Worm (Caenorhabditis elegans) whole organism, L3 larva: ENCODE results near the gene Y17G9B.11.

Source experiments
- R02D3.7 ChIP-seq: fragments of 150-350 bp; optimal IDR thresholded peaks from 2 replicates; lab custom pipeline; 2014; ENCODE audit warnings: missing biosample characterization, missing genetic modification characterization
- ZK546.5 ChIP-seq: sonication (generic microtip); optimal IDR thresholded peaks from 2 replicates; lab custom pipeline; 2017; ENCODE audit warnings: missing biosample characterization, missing genetic modification characterization
- aly-2 ChIP-seq: fragments of 150-350 bp; optimal IDR thresholded peaks from 2 replicates; lab custom pipeline; 2014; ENCODE audit warnings: missing biosample characterization, missing genetic modification characterization
- ama-1 ChIP-seq: fragments of 150-350 bp; optimal IDR thresholded peaks from 2 replicates; lab custom pipeline; 2018
- ceh-16 ChIP-seq: sonication (generic microtip); optimal IDR thresholded peaks from 2 replicates; lab custom pipeline; 2017; ENCODE audit warnings: missing biosample characterization, missing genetic modification characterization
- ceh-28 ChIP-seq: fragments of 150-350 bp; optimal IDR thresholded peaks from 2 replicates; lab custom pipeline; 2014; ENCODE audit warnings: missing biosample characterization, missing genetic modification reagents, missing genetic modification characterization
- ceh-82 ChIP-seq: fragments of 150-350 bp; optimal IDR thresholded peaks from 2 replicates; lab custom pipeline; 2014; ENCODE audit warnings: missing biosample characterization, missing genetic modification characterization
- ceh-9 ChIP-seq: sonication (generic microtip); optimal IDR thresholded peaks from 2 replicates; lab custom pipeline; 2018; ENCODE audit warnings: missing biosample characterization, missing genetic modification characterization
- daf-12 ChIP-seq: fragments of 150-350 bp; optimal IDR thresholded peaks from 2 replicates; lab custom pipeline; 2014; ENCODE audit warnings: missing biosample characterization, missing genetic modification reagents, missing genetic modification characterization
- egl-27 ChIP-seq: sonication (generic microtip); optimal IDR thresholded peaks from 4 replicates; lab custom pipeline; 2017; ENCODE audit warnings: missing biosample characterization, missing genetic modification reagents, missing genetic modification characterization
- egl-5 ChIP-seq: fragments of 150-350 bp; optimal IDR thresholded peaks from 2 replicates; lab custom pipeline; 2017; ENCODE audit warnings: missing biosample characterization, missing genetic modification reagents, missing genetic modification characterization, inconsistent platforms
- elt-1 ChIP-seq: fragments of 150-350 bp; optimal IDR thresholded peaks from 2 replicates; lab custom pipeline; 2014; ENCODE audit warnings: missing biosample characterization, missing genetic modification characterization
- elt-2 ChIP-seq: sonication (generic microtip); optimal IDR thresholded peaks from 2 replicates; lab custom pipeline; 2016; ENCODE audit warnings: missing genetic modification reagents, mild to moderate bottlenecking, missing genetic modification characterization, missing compliant biosample characterization
- elt-3 ChIP-seq, 3 experiments: fragments of 150-350 bp in 1 of 3; sonication (generic microtip) in 2 of 3; optimal IDR thresholded peaks; 2 replicates in 2 of 3; 4 replicates in 1 of 3; lab custom pipeline; 2014 to 2017; ENCODE audit warnings: missing biosample characterization in 3 of 3, missing genetic modification characterization in 3 of 3
- eor-1 ChIP-seq, 2 experiments: fragments of 150-350 bp; optimal IDR thresholded peaks; 2 replicates each; lab custom pipeline; 2014 to 2018; ENCODE audit warnings: missing biosample characterization in 2 of 2, missing genetic modification characterization in 2 of 2
- fkh-10 ChIP-seq: sonication (generic microtip); optimal IDR thresholded peaks from 2 replicates; lab custom pipeline; 2017; ENCODE audit warnings: missing biosample characterization, missing genetic modification reagents, missing genetic modification characterization
- fkh-2 ChIP-seq: fragments of 150-350 bp; optimal IDR thresholded peaks from 2 replicates; lab custom pipeline; 2014; ENCODE audit warnings: missing biosample characterization, missing genetic modification reagents, missing genetic modification characterization
- fos-1 ChIP-seq: fragments of 150-350 bp; optimal IDR thresholded peaks from 2 replicates; lab custom pipeline; 2014; ENCODE audit warnings: missing biosample characterization, missing genetic modification characterization
- hmg-11 ChIP-seq: sonication (generic microtip); optimal IDR thresholded peaks from 2 replicates; lab custom pipeline; 2016; ENCODE audit warnings: missing genetic modification characterization, missing compliant biosample characterization
- jun-1 ChIP-seq: fragments of 150-350 bp; optimal IDR thresholded peaks from 2 replicates; lab custom pipeline; 2014; ENCODE audit warnings: missing biosample characterization, missing genetic modification reagents, missing genetic modification characterization
- lin-15B ChIP-seq: fragments of 150-350 bp; optimal IDR thresholded peaks from 2 replicates; lab custom pipeline; 2014; ENCODE audit warnings: missing biosample characterization, missing genetic modification characterization
- lin-39 ChIP-seq: fragments of 150-350 bp; optimal IDR thresholded peaks from 2 replicates; lab custom pipeline; 2018; ENCODE audit warnings: missing biosample characterization, missing genetic modification reagents, missing genetic modification characterization
- lsy-12 ChIP-seq: sonication (generic microtip); optimal IDR thresholded peaks from 2 replicates; lab custom pipeline; 2016; ENCODE audit warnings: mild to moderate bottlenecking, missing genetic modification characterization, missing compliant biosample characterization
- mdl-1 ChIP-seq: fragments of 150-350 bp; optimal IDR thresholded peaks from 2 replicates; lab custom pipeline; 2014; ENCODE audit warnings: missing biosample characterization, missing genetic modification characterization
- mml-1 ChIP-seq: fragments of 150-350 bp; sonication (generic microtip); optimal IDR thresholded peaks from 3 replicates; lab custom pipeline; 2014; ENCODE audit warnings: missing biosample characterization, missing genetic modification characterization
- nfya-1 ChIP-seq: sonication (generic microtip); optimal IDR thresholded peaks from 2 replicates; lab custom pipeline; 2017; ENCODE audit warnings: missing genetic modification characterization, mild to moderate bottlenecking, missing compliant biosample characterization, antibody characterized with exemption, moderate library complexity; ENCODE audit not compliant: insufficient read depth
- nhr-11 ChIP-seq: fragments of 150-350 bp; optimal IDR thresholded peaks from 2 replicates; lab custom pipeline; 2014; ENCODE audit warnings: missing biosample characterization, missing genetic modification characterization
- nhr-12 ChIP-seq: fragments of 150-350 bp; optimal IDR thresholded peaks from 2 replicates; lab custom pipeline; 2014; ENCODE audit warnings: missing biosample characterization, missing genetic modification characterization
- nhr-23 ChIP-seq: fragments of 150-350 bp; optimal IDR thresholded peaks from 2 replicates; lab custom pipeline; 2014; ENCODE audit warnings: missing biosample characterization, missing genetic modification reagents, missing genetic modification characterization
- nhr-237 ChIP-seq: fragments of 150-350 bp; optimal IDR thresholded peaks from 2 replicates; lab custom pipeline; 2014; ENCODE audit warnings: missing biosample characterization, missing genetic modification characterization
- nhr-25 ChIP-seq: sonication (generic microtip); optimal IDR thresholded peaks from 2 replicates; lab custom pipeline; 2017; ENCODE audit warnings: missing biosample characterization, missing genetic modification characterization
- nhr-28 ChIP-seq: fragments of 150-350 bp; optimal IDR thresholded peaks from 2 replicates; lab custom pipeline; 2014; ENCODE audit warnings: missing biosample characterization, missing genetic modification characterization
- nhr-43 ChIP-seq: sonication (generic microtip); optimal IDR thresholded peaks from 2 replicates; lab custom pipeline; 2016; ENCODE audit warnings: mild to moderate bottlenecking, missing genetic modification characterization, missing compliant biosample characterization; ENCODE audit not compliant: poor library complexity, severe bottlenecking
- nhr-67 ChIP-seq: fragments of 150-350 bp; optimal IDR thresholded peaks from 2 replicates; lab custom pipeline; 2014; ENCODE audit warnings: missing biosample characterization, missing genetic modification characterization
- nhr-76 ChIP-seq: fragments of 150-350 bp; sonication (generic microtip); optimal IDR thresholded peaks from 5 replicates; lab custom pipeline; 2014; ENCODE audit warnings: missing biosample characterization, missing genetic modification characterization
- nhr-77 ChIP-seq: fragments of 150-350 bp; optimal IDR thresholded peaks from 2 replicates; lab custom pipeline; 2014; ENCODE audit warnings: missing biosample characterization, missing genetic modification characterization
- pha-4 ChIP-seq: fragments of 150-350 bp; optimal IDR thresholded peaks from 2 replicates; lab custom pipeline; 2014; ENCODE audit warnings: missing biosample characterization, missing genetic modification reagents, missing genetic modification characterization
- pqm-1 ChIP-seq: fragments of 150-350 bp; optimal IDR thresholded peaks from 2 replicates; lab custom pipeline; 2017; ENCODE audit warnings: missing biosample characterization, missing genetic modification characterization, inconsistent platforms
- sea-2 ChIP-seq: fragments of 150-350 bp; sonication (generic microtip); optimal IDR thresholded peaks from 4 replicates; lab custom pipeline; 2014; ENCODE audit warnings: missing biosample characterization, missing genetic modification reagents, missing genetic modification characterization
- skn-1 ChIP-seq: fragments of 150-350 bp; optimal IDR thresholded peaks from 2 replicates; lab custom pipeline; 2014; ENCODE audit warnings: missing biosample characterization, missing genetic modification characterization
- snpc-4 ChIP-seq: fragments of 150-350 bp; optimal IDR thresholded peaks from 2 replicates; lab custom pipeline; 2014; ENCODE audit warnings: missing biosample characterization, missing genetic modification characterization
- tbx-2 ChIP-seq: sonication (generic microtip); optimal IDR thresholded peaks from 2 replicates; lab custom pipeline; 2016; ENCODE audit warnings: mild to moderate bottlenecking, missing genetic modification characterization, missing compliant biosample characterization
- unc-39 ChIP-seq: sonication (generic microtip); optimal IDR thresholded peaks from 4 replicates; lab custom pipeline; 2017; ENCODE audit warnings: missing biosample characterization, missing genetic modification characterization
- unc-62 ChIP-seq: fragments of 150-350 bp; sonication (generic microtip); optimal IDR thresholded peaks from 4 replicates; lab custom pipeline; 2014; ENCODE audit warnings: missing biosample characterization, missing genetic modification reagents, missing genetic modification characterization
- zag-1 ChIP-seq: fragments of 150-350 bp; optimal IDR thresholded peaks from 2 replicates; lab custom pipeline; 2014; ENCODE audit warnings: missing biosample characterization, missing genetic modification characterization
- ztf-11 ChIP-seq: fragments of 150-350 bp; optimal IDR thresholded peaks from 2 replicates; lab custom pipeline; 2014; ENCODE audit warnings: missing biosample characterization, missing genetic modification characterization
- ztf-4 ChIP-seq: fragments of 150-350 bp; optimal IDR thresholded peaks from 2 replicates; lab custom pipeline; 2014; ENCODE audit warnings: missing biosample characterization, missing genetic modification characterization

Gene Y17G9B.11

DNA sequence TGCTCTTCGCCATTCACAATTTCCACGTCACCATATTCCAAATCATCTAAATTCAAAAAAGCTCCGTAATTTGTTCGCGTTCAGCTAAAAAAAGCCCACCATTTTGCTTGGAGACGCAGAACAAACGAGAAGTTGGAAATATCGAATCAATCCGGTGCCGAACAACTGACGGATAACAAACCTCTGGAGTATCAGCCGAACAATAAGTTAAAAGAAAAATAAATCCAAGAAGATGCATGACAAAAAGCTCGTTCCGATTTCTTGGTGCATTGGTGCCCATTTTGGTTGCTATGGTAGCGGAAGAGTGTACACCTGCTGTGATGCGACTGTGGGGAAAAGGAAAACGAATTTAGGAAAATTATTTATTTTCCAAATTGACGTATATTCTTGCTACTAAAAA lies 8.9 kb upstream of the Y17G9B.11 start, which contains the start of gene tctn-1:
TSS of gene tctn-1 (minus strand) at position 280 of the 400 bp plus-strand sequence.
- peak; percentile 65 for TF ChIP-seq ama-1 (lab: Kevin White, UChicago)
- TF ChIP-seq pha-4: no peak
- TF ChIP-seq nfya-1: peak; percentile 24
- no peak for TF ChIP-seq ceh-82
- peak; percentile 16 for TF ChIP-seq lin-15B
- peak; percentile 36 for TF ChIP-seq R02D3.7 (tag; lab: Kevin White, UChicago)
- TF ChIP-seq nhr-12: no peak
- no peak for TF ChIP-seq mml-1 (tag; lab: Kevin White, UChicago)
- no peak for TF ChIP-seq nhr-11 (tag; lab: Kevin White, UChicago)

DNA sequence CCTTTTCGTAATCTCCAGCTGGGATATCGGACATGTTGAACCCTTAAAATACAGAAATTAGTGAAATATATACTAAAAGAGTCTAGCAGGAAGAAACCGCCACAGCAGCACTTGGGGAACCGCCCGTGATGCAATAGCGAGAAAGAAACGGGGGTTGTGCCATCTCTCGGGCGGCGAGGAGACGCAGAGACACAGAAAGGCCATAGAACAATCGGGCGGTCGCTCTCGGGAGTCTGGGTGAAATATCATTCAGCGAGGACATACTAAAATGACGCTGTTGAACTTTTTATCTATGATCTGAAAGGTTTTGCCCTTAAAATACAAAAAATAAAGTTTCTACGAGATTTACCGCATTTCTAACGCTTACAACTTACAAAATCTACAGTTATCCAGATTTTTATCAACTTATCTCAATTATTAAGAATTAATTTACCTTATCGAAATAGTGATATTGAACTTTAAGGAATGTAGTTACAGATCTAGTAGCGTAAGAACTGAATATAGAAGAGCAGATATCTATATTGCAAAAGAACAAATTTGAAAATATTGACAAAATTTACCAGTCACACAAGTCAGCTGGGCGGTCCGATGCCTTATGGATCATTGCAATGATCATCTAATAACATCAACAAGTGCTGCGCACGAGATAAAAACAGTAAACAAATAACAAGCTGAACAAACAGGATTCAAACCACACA lies 7.8 kb upstream of the Y17G9B.11 start, which contains the start of gene cyc-2.1:
TSS of gene cyc-2.1 (minus strand) at position 605 of the 698 bp plus-strand sequence.
- TF ChIP-seq unc-39 (no peak), ceh-82 (no peak), fkh-10 (GFP tag; lab: Kevin White, UChicago) (no peak), nhr-237 (tag; lab: Kevin White, UChicago) (no peak), nhr-23 (tag; lab: Kevin White, UChicago) (peak; percentile 38), snpc-4 (tag; lab: Kevin White, UChicago) (no peak), eor-1 (tag; optimal IDR thresholded peaks at IDR 0.05; lab: Kevin White, UChicago) (no peak), zag-1 (tag; lab: Kevin White, UChicago) (no peak), egl-27 (tag; lab: Kevin White, UChicago) (no peak), ZK546.5 (tag; lab: Kevin White, UChicago) (no peak), ceh-28 (peak; percentile 47), nhr-43 (tag; lab: Kevin White, UChicago) (no peak), nhr-76 (tag; lab: Kevin White, UChicago) (no peak), tbx-2 (tag; lab: Kevin White, UChicago) (no peak), ceh-9 (tag; lab: Kevin White, UChicago) (no peak), nhr-77 (tag; lab: Kevin White, UChicago) (peak; percentile 61), nhr-67 (tag; lab: Kevin White, UChicago) (no peak), mml-1 (tag; lab: Kevin White, UChicago) (no peak), nhr-28 (tag; lab: Kevin White, UChicago) (no peak), egl-5 (tag; lab: Kevin White, UChicago) (no peak), elt-3 (tag; optimal IDR thresholded peaks at IDR 0.05; lab: Kevin White, UChicago) (no peak), daf-12 (tag; lab: Kevin White, UChicago) (no peak), jun-1 (tag; lab: Kevin White, UChicago) (peak; percentile 10), fos-1 (tag; lab: Kevin White, UChicago) (peak; percentile 47), aly-2 (tag; lab: Kevin White, UChicago) (peak; percentile 69), R02D3.7 (tag; lab: Kevin White, UChicago) (peak; percentile 67), lin-39 (tag; lab: Kevin White, UChicago) (peak; percentile 4), ztf-11 (tag; lab: Kevin White, UChicago) (no peak), sea-2 (GFP tag; lab: Kevin White, UChicago) (no peak), pha-4 (peak; percentile 54), lsy-12 (tag; lab: Kevin White, UChicago) (peak; percentile 68), nhr-25 (tag; lab: Kevin White, UChicago) (peak; percentile 62), elt-1 (tag; lab: Kevin White, UChicago) (no peak), hmg-11 (tag; lab: Kevin White, UChicago) (peak; percentile 82), fkh-2 (tag; lab: Kevin White, UChicago) (no peak), skn-1 (tag; lab: Kevin White, UChicago) (peak; percentile 18), ama-1 (lab: Kevin White, UChicago) (peak; percentile 84), pqm-1 (tag; lab: Kevin White, UChicago) (peak; percentile 70), nhr-12 (no peak), elt-2 (tag; lab: Kevin White, UChicago) (peak; percentile 73), nfya-1 (peak; percentile 66), ztf-4 (tag; lab: Kevin White, UChicago) (no peak), ceh-16 (tag; lab: Kevin White, UChicago) (no peak), nhr-11 (tag; lab: Kevin White, UChicago) (no peak), unc-62 (GFP tag; lab: Kevin White, UChicago) (no peak), mdl-1 (tag; lab: Kevin White, UChicago) (no peak), lin-15B (peak; percentile 83)
